Worm (Caenorhabditis elegans) whole organism, mixed stage, embryonic: ENCODE measurements around the gene ifd-1.

Source experiments
- bed-3 ChIP-seq: fragments of 200-800 bp; sonication (Bioruptor generic); optimal IDR thresholded peaks from 3 replicates; lab custom pipeline; 2018; ENCODE audit warnings: mild to moderate bottlenecking, missing genetic modification characterization, moderate library complexity, missing compliant biosample characterization
- blmp-1 ChIP-seq: fragments of 150-350 bp; optimal IDR thresholded peaks from 2 replicates; lab custom pipeline; 2014; ENCODE audit warnings: missing biosample characterization, missing genetic modification characterization
- ceh-39 ChIP-seq: fragments of 150-350 bp; optimal IDR thresholded peaks from 2 replicates; lab custom pipeline; 2014; ENCODE audit warnings: missing biosample characterization, missing genetic modification characterization
- ceh-83 ChIP-seq: fragments of 200-800 bp; sonication (Bioruptor generic); optimal IDR thresholded peaks from 2 replicates; lab custom pipeline; 2018; ENCODE audit warnings: mild to moderate bottlenecking, missing genetic modification characterization, missing compliant biosample characterization
- ces-1 ChIP-seq: fragments of 150-350 bp; optimal IDR thresholded peaks from 2 replicates; lab custom pipeline; 2014; ENCODE audit warnings: missing biosample characterization, missing genetic modification reagents, missing genetic modification characterization
- cnd-1 ChIP-seq: fragments of 200-800 bp; sonication (Bioruptor generic); optimal IDR thresholded peaks from 2 replicates; lab custom pipeline; 2018; ENCODE audit warnings: mild to moderate bottlenecking, missing genetic modification characterization, missing compliant biosample characterization
- drap-1 ChIP-seq: fragments of 200-800 bp; sonication (Bioruptor generic); optimal IDR thresholded peaks from 3 replicates; lab custom pipeline; 2018; ENCODE audit warnings: mild to moderate bottlenecking, missing genetic modification characterization, missing compliant biosample characterization
- elt-1 ChIP-seq: sonication (generic microtip); optimal IDR thresholded peaks from 2 replicates; lab custom pipeline; 2017; ENCODE audit warnings: missing genetic modification characterization, mild to moderate bottlenecking, missing compliant biosample characterization, antibody characterized with exemption, moderate library complexity, borderline replicate concordance; ENCODE audit not compliant: insufficient read depth
- elt-3 ChIP-seq: fragments of 150-350 bp; optimal IDR thresholded peaks from 2 replicates; lab custom pipeline; 2014; ENCODE audit warnings: missing biosample characterization, missing genetic modification characterization
- hlh-1 ChIP-seq: fragments of 150-350 bp; optimal IDR thresholded peaks from 2 replicates; lab custom pipeline; 2014; ENCODE audit warnings: missing biosample characterization, missing genetic modification reagents, missing genetic modification characterization
- lin-32 ChIP-seq: fragments of 200-800 bp; sonication (Bioruptor generic); optimal IDR thresholded peaks from 2 replicates; lab custom pipeline; 2018; ENCODE audit warnings: mild to moderate bottlenecking, missing genetic modification characterization, missing compliant biosample characterization
- lsy-2 ChIP-seq: fragments of 150-350 bp; optimal IDR thresholded peaks from 2 replicates; lab custom pipeline; 2014; ENCODE audit warnings: missing biosample characterization, missing genetic modification characterization
- mab-5 ChIP-seq: fragments of 150-350 bp; optimal IDR thresholded peaks from 2 replicates; lab custom pipeline; 2014; ENCODE audit warnings: missing biosample characterization, missing genetic modification characterization
- mep-1 ChIP-seq: fragments of 150-350 bp; optimal IDR thresholded peaks from 2 replicates; lab custom pipeline; 2017; ENCODE audit warnings: missing biosample characterization, missing genetic modification reagents, missing genetic modification characterization, inconsistent platforms
- nhr-12 ChIP-seq: fragments of 150-350 bp; optimal IDR thresholded peaks from 2 replicates; lab custom pipeline; 2014; ENCODE audit warnings: missing biosample characterization, missing genetic modification characterization
- nhr-2 ChIP-seq: fragments of 150-350 bp; optimal IDR thresholded peaks from 2 replicates; lab custom pipeline; 2014; ENCODE audit warnings: missing biosample characterization, missing genetic modification characterization
- nhr-237 ChIP-seq: fragments of 150-350 bp; optimal IDR thresholded peaks from 2 replicates; lab custom pipeline; 2014; ENCODE audit warnings: missing biosample characterization, missing genetic modification characterization
- nhr-28 ChIP-seq: fragments of 150-350 bp; optimal IDR thresholded peaks from 2 replicates; lab custom pipeline; 2014; ENCODE audit warnings: missing biosample characterization, missing genetic modification characterization
- nhr-76 ChIP-seq: sonication (generic microtip); optimal IDR thresholded peaks from 2 replicates; lab custom pipeline; 2017; ENCODE audit warnings: missing biosample characterization, missing genetic modification characterization
- pha-4 ChIP-seq: fragments of 150-350 bp; optimal IDR thresholded peaks from 2 replicates; lab custom pipeline; 2018; ENCODE audit warnings: missing biosample characterization, missing genetic modification reagents, missing genetic modification characterization
- snpc-4 ChIP-seq: fragments of 150-350 bp; optimal IDR thresholded peaks from 2 replicates; lab custom pipeline; 2014; ENCODE audit warnings: missing biosample characterization, missing genetic modification characterization
- sptf-1 ChIP-seq: sonication (generic microtip); optimal IDR thresholded peaks from 2 replicates; lab custom pipeline; 2017; ENCODE audit warnings: mild to moderate bottlenecking, missing genetic modification characterization, moderate library complexity, missing compliant biosample characterization
- tbx-8 ChIP-seq: fragments of 200-800 bp; sonication (Bioruptor generic); optimal IDR thresholded peaks from 2 replicates; lab custom pipeline; 2018; ENCODE audit warnings: mild to moderate bottlenecking, missing genetic modification characterization, moderate library complexity, missing compliant biosample characterization
- unc-120 ChIP-seq: sonication (generic microtip); optimal IDR thresholded peaks from 2 replicates; lab custom pipeline; 2017; ENCODE audit warnings: missing genetic modification characterization, missing compliant biosample characterization; ENCODE audit not compliant: poor library complexity, severe bottlenecking
- unc-39 ChIP-seq: fragments of 150-350 bp; optimal IDR thresholded peaks from 2 replicates; lab custom pipeline; 2014; ENCODE audit warnings: missing biosample characterization, missing genetic modification characterization
- unc-62 ChIP-seq: fragments of 150-350 bp; optimal IDR thresholded peaks from 2 replicates; lab custom pipeline; 2014; ENCODE audit warnings: missing biosample characterization, missing genetic modification reagents, missing genetic modification characterization
- zip-8 ChIP-seq: fragments of 150-350 bp; optimal IDR thresholded peaks from 2 replicates; lab custom pipeline; 2014; ENCODE audit warnings: missing biosample characterization, missing genetic modification characterization

Gene ifd-1

ce11 chrX:8824437-8824836, at the start of gene ifd-1:
TSS of gene ifd-1 (minus strand) at chrX:8824448.
- no peak for TF ChIP-seq cnd-1 (tag; lab: Kevin White, UChicago)
- TF ChIP-seq nhr-237, result no peak
- no peak for TF ChIP-seq unc-62 (GFP tag; lab: Kevin White, UChicago)
- TF ChIP-seq ces-1, result no peak
- TF ChIP-seq ceh-39 (tag; lab: Kevin White, UChicago), result no peak
- TF ChIP-seq bed-3 (GFP tag; lab: Kevin White, UChicago), result no peak
- TF ChIP-seq unc-39 (tag; lab: Kevin White, UChicago), result no peak
- no peak for TF ChIP-seq zip-8 (tag; lab: Kevin White, UChicago)
- TF ChIP-seq drap-1 (GFP tag; lab: Kevin White, UChicago), result no peak
- TF ChIP-seq ceh-83 (GFP tag; lab: Kevin White, UChicago), result no peak

- no peak for TF ChIP-seq snpc-4 (tag; lab: Kevin White, UChicago)
These were observed 44.9 kb upstream of the ifd-1 start, which contains the start of the genes ubc-22 and ubc-21 for ce11 chrX:8869112-8869675. TSS of gene ubc-22 (minus strand) at chrX:8869162. TSS of gene ubc-21 (plus strand) at chrX:8869625.

ce11 chrX:8866563-8866962, 42.3 kb upstream of the ifd-1 start, which contains the start of gene ins-9:
TSS of gene ins-9 (minus strand) at chrX:8866663.
- no peak for TF ChIP-seq cnd-1 (tag; lab: Kevin White, UChicago)
- TF ChIP-seq drap-1 (GFP tag; lab: Kevin White, UChicago), result no peak
- TF ChIP-seq unc-120 (tag; lab: Kevin White, UChicago), result no peak
- no peak for TF ChIP-seq blmp-1 (tag; lab: Kevin White, UChicago)
- TF ChIP-seq nhr-28 (tag; lab: Kevin White, UChicago), result no peak
- TF ChIP-seq sptf-1 (tag; lab: Kevin White, UChicago), result no peak
- no peak for TF ChIP-seq bed-3 (GFP tag; lab: Kevin White, UChicago)
- no peak for TF ChIP-seq ceh-39 (tag; lab: Kevin White, UChicago)
- no peak for TF ChIP-seq zip-8 (tag; lab: Kevin White, UChicago)
- TF ChIP-seq nhr-2 (tag; lab: Kevin White, UChicago), result no peak
- TF ChIP-seq lin-32, result no peak
- TF ChIP-seq mep-1 (tag; lab: Kevin White, UChicago), result no peak
- no peak for TF ChIP-seq nhr-12 (tag; lab: Kevin White, UChicago)
- TF ChIP-seq mab-5 (tag; lab: Kevin White, UChicago), result no peak
- no peak for TF ChIP-seq nhr-237
- no peak for TF ChIP-seq tbx-8 (GFP tag; lab: Kevin White, UChicago)
- TF ChIP-seq lsy-2 (tag; lab: Kevin White, UChicago), result no peak

ce11 chrX:8860958-8861357, 36.7 kb upstream of the ifd-1 start, which contains the start of gene C06E2.9:
TSS of gene C06E2.9 (plus strand) at chrX:8861258.
- TF ChIP-seq ces-1 (no peak), unc-39 (tag; lab: Kevin White, UChicago) (no peak), nhr-237 (no peak), nhr-12 (tag; lab: Kevin White, UChicago) (no peak), blmp-1 (tag; lab: Kevin White, UChicago) (no peak), zip-8 (tag; lab: Kevin White, UChicago) (no peak), lin-32 (no peak), nhr-76 (tag; lab: Kevin White, UChicago) (no peak), hlh-1 (tag; lab: Kevin White, UChicago) (no peak), elt-3 (tag; lab: Kevin White, UChicago) (no peak), lsy-2 (tag; lab: Kevin White, UChicago) (no peak), unc-62 (GFP tag; lab: Kevin White, UChicago) (no peak)
- TF ChIP-seq, all 35 proteins: peak for 0

ce11 chrX:8859538-8859937, 35.3 kb upstream of the ifd-1 start:
- TF ChIP-seq unc-39 (tag; lab: Kevin White, UChicago), result no peak

ce11 chrX:8857904-8858612, 33.8 kb upstream of the ifd-1 start, which contains the start of gene C06E2.5:
TSS of gene C06E2.5 (minus strand) at chrX:8857954.
- TF ChIP-seq nhr-28 (tag; lab: Kevin White, UChicago) (no peak), zip-8 (tag; lab: Kevin White, UChicago) (no peak), tbx-8 (GFP tag; lab: Kevin White, UChicago) (no peak), nhr-2 (tag; lab: Kevin White, UChicago) (no peak), pha-4 (tag; lab: Kevin White, UChicago) (no peak), elt-1 (tag; lab: Kevin White, UChicago) (peak; percentile 96), mep-1 (tag; lab: Kevin White, UChicago) (no peak)
- TF ChIP-seq, all 35 proteins: peak for 1
